Fruit fly (Drosophila melanogaster) S2 (cell line): Measurements from ENCODE around the gene CG31740.

Experiments used
- CG8478 ChIP-seq: fragments of >200 bp; optimal IDR thresholded peaks from 2 replicates; lab custom pipeline; 2018
- CTCF ChIP-seq, 2 experiments: fragments of >200 bp; optimal IDR thresholded peaks; 2 replicates each; lab custom pipeline; 2018

CG31740 gene

DNA sequence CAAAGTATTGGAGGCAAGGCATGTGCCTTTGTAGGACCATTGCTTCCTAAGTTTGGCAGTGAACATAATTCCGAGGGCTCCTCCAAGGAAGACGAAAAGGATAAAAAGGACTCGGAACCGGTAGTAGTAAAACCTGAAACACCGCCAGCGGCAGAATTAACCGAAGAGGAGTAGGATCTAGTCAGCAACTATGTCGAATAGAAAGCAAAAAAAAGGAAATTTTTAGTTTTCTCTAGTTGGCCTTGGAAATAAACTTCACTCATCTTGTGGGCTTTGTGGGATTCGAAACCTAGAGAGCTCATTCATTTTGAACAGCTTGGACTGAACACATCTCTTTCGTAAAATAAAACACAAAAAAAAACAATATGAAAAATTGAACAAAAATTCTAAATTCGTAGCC, at the start of gene CG31740:
TSS of gene CG31740 (plus strand) at position 301 of the 400 bp plus-strand sequence.
- TF ChIP-seq CG8478 (lab: Kevin White, UChicago) = no peak
- no peak for TF ChIP-seq CTCF (optimal IDR thresholded peaks at IDR 0.05; lab: Kevin White, UChicago)

dm6 chr2L:17960214-17960613, 48.5 kb upstream of the CG31740 start:
- TF ChIP-seq CTCF (optimal IDR thresholded peaks at IDR 0.05; lab: Kevin White, UChicago) (peak; percentile 85 to 88), CG8478 (lab: Kevin White, UChicago) (no peak)

DNA sequence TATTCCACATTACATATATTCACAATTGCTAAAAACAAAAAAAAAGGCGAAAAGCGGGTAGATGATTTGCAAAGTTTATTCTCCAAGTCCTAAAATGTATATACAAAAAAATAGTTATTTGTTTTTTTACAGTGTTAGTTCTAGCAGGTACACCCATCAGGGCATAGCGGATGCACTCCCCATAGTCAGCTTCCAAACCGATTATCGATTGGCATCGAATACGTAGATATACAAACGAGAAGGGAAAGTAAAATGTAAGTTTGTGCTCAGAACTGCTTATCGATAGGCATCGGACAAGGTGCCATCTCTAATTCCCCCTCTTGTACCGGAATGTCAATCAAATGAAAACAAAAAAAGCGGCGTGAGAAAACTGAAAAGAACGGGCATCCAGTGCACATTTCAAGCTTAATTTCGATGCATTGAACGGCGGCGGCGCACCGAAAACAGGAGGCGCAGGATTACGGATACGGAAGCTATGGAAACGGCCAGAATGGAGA, 45.6 kb upstream of the CG31740 start, which contains the start of gene CG5674:
TSS of gene CG5674 (plus strand) at position 309 of the 497 bp plus-strand sequence.
- TF ChIP-seq CTCF (optimal IDR thresholded peaks at IDR 0.05; lab: Kevin White, UChicago) (peak; percentile 72 to 81), CG8478 (lab: Kevin White, UChicago) (no peak)

DNA sequence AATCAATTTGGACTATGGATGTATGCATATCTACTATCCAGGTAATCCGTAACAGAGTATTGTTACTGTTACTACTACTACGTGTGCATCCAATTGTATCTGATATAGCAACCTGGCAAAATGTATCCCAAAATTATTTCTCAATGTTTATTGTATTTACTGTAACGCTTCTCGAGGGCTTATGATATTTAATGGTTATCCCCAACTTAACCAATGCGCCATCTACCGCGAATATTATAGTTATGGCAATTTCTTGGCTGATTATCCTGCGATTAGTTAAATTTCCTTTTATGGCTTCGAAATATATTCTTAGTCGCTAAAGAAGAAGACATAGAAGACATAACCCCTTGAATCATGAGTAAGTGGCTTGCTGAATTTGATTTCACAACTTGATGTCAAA, 45.0 kb upstream of the CG31740 start:
- TF ChIP-seq CG8478 (lab: Kevin White, UChicago) = no peak
- TF ChIP-seq CTCF (optimal IDR thresholded peaks at IDR 0.05; lab: Kevin White, UChicago) = peak; percentile 34 to 51

dm6 chr2L:17972999-17973398, 35.8 kb upstream of the CG31740 start:
- TF ChIP-seq CTCF (optimal IDR thresholded peaks at IDR 0.05; lab: Kevin White, UChicago) (no peak), CG8478 (lab: Kevin White, UChicago) (no peak)

DNA sequence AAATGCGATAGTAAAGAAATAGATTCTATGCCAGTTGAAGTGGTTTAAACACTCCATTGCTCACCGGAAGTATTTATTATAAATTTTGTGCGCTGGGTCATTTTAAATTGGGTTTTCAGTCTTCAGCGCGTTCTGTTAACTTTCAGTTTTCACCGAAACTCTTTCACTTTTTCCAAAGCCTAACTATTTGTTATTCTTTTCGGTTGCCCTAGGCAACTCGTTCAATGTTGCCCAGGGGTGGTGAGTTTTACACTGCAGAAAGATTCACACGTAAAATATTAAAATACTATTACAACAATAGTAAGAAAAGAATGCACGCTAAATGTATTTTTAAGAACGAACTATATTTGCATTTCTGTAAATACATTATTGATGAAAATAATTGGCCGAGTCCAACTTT, 26.4 kb upstream of the CG31740 start, which contains the start of gene btv:
TSS of gene btv (minus strand) at position 101 of the 400 bp plus-strand sequence.
- TF ChIP-seq CG8478 (lab: Kevin White, UChicago) (no peak), CTCF (optimal IDR thresholded peaks at IDR 0.05; lab: Kevin White, UChicago) (no peak)

dm6 chr2L:17986099-17986498, 22.7 kb upstream of the CG31740 start, which contains the start of gene CG5681:
Gene CG5681 (plus strand): TSS chr2L:17986399.
- TF ChIP-seq CTCF (optimal IDR thresholded peaks at IDR 0.05; lab: Kevin White, UChicago) = no peak
- TF ChIP-seq CG8478 (lab: Kevin White, UChicago) = no peak

- no peak for TF ChIP-seq CG8478 (lab: Kevin White, UChicago)
- TF ChIP-seq CTCF (optimal IDR thresholded peaks at IDR 0.05; lab: Kevin White, UChicago) = no peak
These were observed 19.8 kb upstream of the CG31740 start for dm6 chr2L:17988955-17989354.

DNA sequence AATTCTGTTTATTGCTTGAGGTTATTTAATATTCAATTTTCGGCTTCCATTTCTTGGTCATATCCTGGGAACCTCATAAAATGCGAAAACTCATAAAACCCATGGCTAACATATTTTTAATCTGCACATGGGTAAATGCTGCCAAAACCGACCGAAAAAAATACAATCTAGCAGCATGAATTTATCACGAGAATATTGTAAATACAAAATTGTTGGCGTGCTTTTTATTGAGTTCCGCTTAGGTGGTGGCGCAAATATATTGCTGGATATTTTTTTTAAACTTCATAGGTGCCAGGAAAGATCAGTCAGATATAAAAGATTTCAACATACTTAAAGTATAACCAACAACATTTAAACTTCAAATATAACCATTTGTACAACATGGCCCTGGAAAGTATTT, 18.6 kb upstream of the CG31740 start, which contains the start of gene Prosbeta5R2:
TSS of gene Prosbeta5R2 (plus strand) at position 301 of the 400 bp plus-strand sequence.
- TF ChIP-seq CTCF (optimal IDR thresholded peaks at IDR 0.05; lab: Kevin White, UChicago) (no peak), CG8478 (lab: Kevin White, UChicago) (no peak)

- TF ChIP-seq CTCF (optimal IDR thresholded peaks at IDR 0.05; lab: Kevin White, UChicago) = no peak
- TF ChIP-seq CG8478 (lab: Kevin White, UChicago) = no peak
These were observed 18.0 kb upstream of the CG31740 start for dm6 chr2L:17990771-17991170.

- TF ChIP-seq CTCF (optimal IDR thresholded peaks at IDR 0.05; lab: Kevin White, UChicago) (no peak), CG8478 (lab: Kevin White, UChicago) (no peak)
These were observed 6.6 kb upstream of the CG31740 start for dm6 chr2L:18002149-18002548.

dm6 chr2L:18003028-18003836, 5.5 kb upstream of the CG31740 start:
- TF ChIP-seq CTCF (optimal IDR thresholded peaks at IDR 0.05; lab: Kevin White, UChicago) = no peak
- TF ChIP-seq CG8478 (lab: Kevin White, UChicago) = no peak

DNA sequence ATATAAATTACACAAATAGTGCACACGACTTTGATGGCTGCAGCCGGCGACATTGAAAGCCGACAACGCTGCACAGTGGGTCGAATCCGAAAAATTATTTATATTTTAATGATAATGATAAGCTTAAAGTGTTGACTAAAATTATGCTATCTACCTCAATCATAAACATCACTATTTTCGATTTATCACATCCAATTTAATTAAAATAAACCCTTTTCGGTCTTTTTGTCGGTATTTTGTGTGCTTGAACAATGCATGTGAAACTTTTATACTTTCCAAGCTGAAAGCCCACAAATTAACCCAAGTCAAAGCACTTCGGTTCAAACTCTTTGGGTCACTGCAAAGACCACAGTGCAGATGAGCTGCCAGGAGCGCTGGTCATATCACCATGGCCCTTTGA, 3.3 kb upstream of the CG31740 start:
- no peak for TF ChIP-seq CG8478 (lab: Kevin White, UChicago)
- TF ChIP-seq CTCF (optimal IDR thresholded peaks at IDR 0.05; lab: Kevin White, UChicago) = no peak

DNA sequence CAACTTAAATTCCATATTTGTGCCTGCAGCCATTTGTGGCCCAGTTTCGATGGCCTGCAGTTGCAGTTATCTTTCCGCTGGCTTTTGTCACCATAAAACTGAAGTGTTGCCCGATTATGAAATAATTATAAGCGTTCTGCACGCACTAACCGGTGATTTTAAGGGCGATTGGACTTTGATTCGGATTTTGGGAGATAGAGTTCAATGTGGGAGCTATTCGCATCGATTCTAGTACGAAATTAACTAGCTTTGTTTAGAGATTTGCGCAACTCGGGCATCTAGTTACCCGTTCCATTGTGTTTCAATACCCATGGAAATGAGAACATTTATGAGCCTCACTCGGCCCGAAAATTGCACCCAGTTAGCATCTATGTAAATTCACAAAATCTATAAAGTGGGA, 2.4 kb upstream of the CG31740 start, which contains the start of gene CG5693:
TSS of gene CG5693 (plus strand) at position 301 of the 400 bp plus-strand sequence.
- TF ChIP-seq CTCF (optimal IDR thresholded peaks at IDR 0.05; lab: Kevin White, UChicago) (no peak), CG8478 (lab: Kevin White, UChicago) (no peak)

DNA sequence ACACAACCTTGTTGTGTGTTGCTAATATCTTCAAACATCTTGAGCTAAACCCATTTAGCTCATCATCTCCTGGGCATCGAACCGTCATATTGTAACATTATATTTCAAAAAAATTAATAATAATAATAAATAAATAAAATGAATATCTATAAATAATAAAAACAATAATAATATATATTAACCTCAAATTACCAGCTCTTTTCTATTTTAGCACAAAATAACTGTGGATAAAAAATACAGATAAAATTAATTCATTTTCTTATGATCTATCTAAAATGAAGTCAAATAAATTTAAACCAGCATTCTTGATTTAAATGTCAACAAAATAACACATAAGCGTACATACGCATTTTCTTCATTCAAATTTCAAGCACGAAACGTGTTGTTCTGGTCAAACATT, 1.7 kb upstream of the CG31740 start, which contains the start of gene CG42659:
TSS of gene CG42659 (plus strand) at position 301 of the 400 bp plus-strand sequence.
- no peak for TF ChIP-seq CTCF (optimal IDR thresholded peaks at IDR 0.05; lab: Kevin White, UChicago)
- TF ChIP-seq CG8478 (lab: Kevin White, UChicago) = no peak
